Worm (Caenorhabditis elegans) whole organism, L2 larva: ENCODE measurements around the gene Y59H11AR.10.

ENCODE experiments used
- C34F6.9 ChIP-seq: fragments of 150-350 bp; optimal IDR thresholded peaks from 2 replicates; lab custom pipeline; 2014; ENCODE audit warnings: missing biosample characterization, missing genetic modification characterization
- elt-3 ChIP-seq: sonication (generic microtip); optimal IDR thresholded peaks from 2 replicates; lab custom pipeline; 2017; ENCODE audit warnings: missing biosample characterization, missing genetic modification characterization
- lsy-2 ChIP-seq, 2 experiments: fragments of 150-350 bp in 1 of 2; sonication (generic microtip) in 1 of 2; optimal IDR thresholded peaks; 2 replicates each; lab custom pipeline; 2014 to 2017; ENCODE audit warnings: missing biosample characterization in 2 of 2, missing genetic modification characterization in 2 of 2
- nhr-12 ChIP-seq: fragments of 150-350 bp; optimal IDR thresholded peaks from 2 replicates; lab custom pipeline; 2014; ENCODE audit warnings: missing biosample characterization, missing genetic modification characterization
- nhr-77 ChIP-seq: fragments of 150-350 bp; optimal IDR thresholded peaks from 2 replicates; lab custom pipeline; 2014; ENCODE audit warnings: missing biosample characterization, missing genetic modification characterization
- zag-1 ChIP-seq: fragments of 150-350 bp; optimal IDR thresholded peaks from 2 replicates; lab custom pipeline; 2014; ENCODE audit warnings: missing biosample characterization, missing genetic modification characterization

- no peak for TF ChIP-seq nhr-12 (tag; lab: Kevin White, UChicago)
- TF ChIP-seq lsy-2 (tag; optimal IDR thresholded peaks at IDR 0.05; lab: Kevin White, UChicago), result no peak
- no peak for TF ChIP-seq C34F6.9 (tag; lab: Kevin White, UChicago)
- no peak for TF ChIP-seq elt-3
- no peak for TF ChIP-seq zag-1 (tag; lab: Kevin White, UChicago)
- no peak for TF ChIP-seq nhr-77 (tag; lab: Kevin White, UChicago)
Observed at ce11 chrIV:8608204-8608603, 5.2 kb downstream of the Y59H11AR.10 start.
